Fruit fly (Drosophila melanogaster) whole organism, pupa: ENCODE results near the gene Cdc50.

ENCODE experiments used
- CG10348 ChIP-seq: fragments of 200-800 bp; sonication (Bioruptor generic); IDR thresholded peaks from 2 replicates; pipeline ENCODE4 v1.3.6; 2022; ENCODE audit warnings: missing biosample characterization, missing genetic modification characterization
- CG12605 ChIP-seq: fragments of 200-800 bp; sonication (Bioruptor generic); IDR thresholded peaks from 2 replicates; pipeline ENCODE4 v1.3.6; 2022; ENCODE audit warnings: missing biosample characterization, missing genetic modification characterization
- CG13204 ChIP-seq: fragments of 200-800 bp; sonication (Bioruptor generic); optimal IDR thresholded peaks from 2 replicates; lab custom pipeline; 2018; ENCODE audit warnings: missing biosample characterization, mild to moderate bottlenecking, missing genetic modification characterization, moderate library complexity
- CG14655 ChIP-seq: fragments of 200-800 bp; sonication (Bioruptor generic); optimal IDR thresholded peaks from 3 replicates; lab custom pipeline; 2017; ENCODE audit warnings: mild to moderate bottlenecking, missing biosample characterization, missing genetic modification reagents, missing genetic modification characterization
- CG15710 ChIP-seq: fragments of 200-800 bp; sonication (Bioruptor generic); optimal IDR thresholded peaks from 2 replicates; lab custom pipeline; 2018; ENCODE audit warnings: missing biosample characterization, mild to moderate bottlenecking, missing genetic modification characterization, moderate library complexity
- CG17806 ChIP-seq: fragments of 200-800 bp; sonication (Bioruptor generic); optimal IDR thresholded peaks from 2 replicates; lab custom pipeline; 2018; ENCODE audit warnings: missing biosample characterization, mild to moderate bottlenecking, missing genetic modification characterization, moderate library complexity
- CG32121 ChIP-seq: fragments of 200-800 bp; sonication (Bioruptor generic); IDR thresholded peaks from 2 replicates; pipeline ENCODE4 v1.3.6; 2022; ENCODE audit warnings: missing biosample characterization, missing genetic modification characterization
- CG34367 ChIP-seq: fragments of 200-800 bp; sonication (Bioruptor generic); optimal IDR thresholded peaks from 2 replicates; lab custom pipeline; 2018; ENCODE audit warnings: missing biosample characterization, mild to moderate bottlenecking, missing genetic modification characterization
- CG4496 ChIP-seq: fragments of 200-800 bp; sonication (Bioruptor generic); IDR thresholded peaks from 3 replicates; pipeline ENCODE4 v1.3.6; 2022; ENCODE audit warnings: missing biosample characterization, missing genetic modification characterization
- CG8159 ChIP-seq: fragments of 200-800 bp; sonication (Bioruptor generic); optimal IDR thresholded peaks from 3 replicates; lab custom pipeline; 2018; ENCODE audit warnings: missing biosample characterization, mild to moderate bottlenecking, missing genetic modification characterization, moderate library complexity
- CG8301 ChIP-seq: fragments of 200-800 bp; sonication (Bioruptor generic); optimal IDR thresholded peaks from 2 replicates; lab custom pipeline; 2018; ENCODE audit warnings: missing biosample characterization, mild to moderate bottlenecking, missing genetic modification characterization
- CG9948 ChIP-seq: fragments of 200-800 bp; sonication (Bioruptor generic); optimal IDR thresholded peaks from 2 replicates; lab custom pipeline; 2018; ENCODE audit warnings: missing biosample characterization, mild to moderate bottlenecking, missing genetic modification characterization, moderate library complexity
- D1 ChIP-seq: fragments of 200-800 bp; sonication (Bioruptor generic); optimal IDR thresholded peaks from 2 replicates; lab custom pipeline; 2018; ENCODE audit warnings: missing biosample characterization, mild to moderate bottlenecking, missing genetic modification characterization, moderate library complexity
- EcR ChIP-seq: fragments of 200-800 bp; sonication (Bioruptor generic); optimal IDR thresholded peaks from 3 replicates; lab custom pipeline; 2019; ENCODE audit warnings: missing biosample characterization, missing genetic modification characterization, mild to moderate bottlenecking, moderate library complexity, missing genetic modification reagents
- Ets98B ChIP-seq: fragments of 200-800 bp; sonication (Bioruptor generic); IDR thresholded peaks from 2 replicates; pipeline ENCODE4 v1.3.6; 2022; ENCODE audit warnings: missing biosample characterization, missing genetic modification characterization
- Pif1A ChIP-seq: fragments of 200-800 bp; sonication (Bioruptor generic); optimal IDR thresholded peaks from 3 replicates; lab custom pipeline; 2016; ENCODE audit warnings: missing biosample characterization, missing genetic modification characterization
- Pif1B ChIP-seq: fragments of 200-800 bp; sonication (Bioruptor generic); optimal IDR thresholded peaks from 3 replicates; lab custom pipeline; 2016; ENCODE audit warnings: missing biosample characterization, missing genetic modification characterization
- Snoo ChIP-seq: fragments of 200-800 bp; sonication (Bioruptor generic); optimal IDR thresholded peaks from 3 replicates; lab custom pipeline; 2017; ENCODE audit warnings: missing biosample characterization, mild to moderate bottlenecking, missing genetic modification characterization, inconsistent platforms
- fd96Ca ChIP-seq: fragments of 200-800 bp; sonication (Bioruptor generic); IDR thresholded peaks from 3 replicates; pipeline ENCODE4 v1.3.6; 2022; ENCODE audit warnings: missing biosample characterization, missing genetic modification characterization
- gl ChIP-seq: fragments of 200-800 bp; sonication (Bioruptor generic); optimal IDR thresholded peaks from 2 replicates; lab custom pipeline; 2018; ENCODE audit warnings: missing biosample characterization, mild to moderate bottlenecking, missing genetic modification characterization
- rn ChIP-seq: fragments of 200-800 bp; sonication (Bioruptor generic); IDR thresholded peaks from 2 replicates; pipeline ENCODE4 v1.3.6; 2022; ENCODE audit warnings: missing biosample characterization, missing genetic modification characterization

Gene Cdc50

DNA sequence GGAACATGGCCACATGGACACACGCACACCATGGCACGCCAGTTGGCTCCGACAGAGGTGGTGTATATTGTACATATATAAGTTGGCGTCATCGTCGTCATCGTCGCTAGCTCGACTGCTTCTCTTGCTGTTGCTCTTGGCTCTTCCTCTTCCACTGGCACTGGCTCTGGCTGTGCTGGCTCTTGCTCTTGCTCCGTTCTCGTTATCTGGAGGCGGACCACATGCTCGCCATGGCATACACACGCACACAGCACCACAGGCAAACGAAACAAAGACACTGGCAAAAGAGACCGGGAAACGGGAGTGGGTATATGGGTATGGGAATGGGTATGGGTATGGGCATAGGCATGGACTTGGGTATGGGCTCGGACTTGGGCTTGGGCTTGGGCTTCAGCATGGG lies 16.0 kb downstream of the Cdc50 start:
- TF ChIP-seq fd96Ca (GFP tag; lab: Robert Waterston, UW): no peak
- TF ChIP-seq CG34367: no peak
- TF ChIP-seq CG32121: peak; percentile 28; the same call in 1 of the 2 replicates
- no peak for TF ChIP-seq Pif1A
- TF ChIP-seq CG10348 (GFP tag; lab: Robert Waterston, UW): no peak
- no peak for TF ChIP-seq CG4496 (GFP tag; lab: Robert Waterston, UW)
- no peak for TF ChIP-seq CG14655 (GFP tag; lab: Kevin White, UChicago)
- peak; percentile 8 for TF ChIP-seq CG13204
- no peak for TF ChIP-seq D1 (tag; lab: Kevin White, UChicago)
- peak; percentile 16 for TF ChIP-seq Snoo (tag; lab: Kevin White, UChicago)
- peak; percentile 1 for TF ChIP-seq gl (tag; lab: Kevin White, UChicago)
- peak; percentile 20; the same call in 1 of the 2 replicates for TF ChIP-seq Ets98B (GFP tag; lab: Robert Waterston, UW)
- TF ChIP-seq CG15710: no peak
- TF ChIP-seq CG8159 (tag; lab: Kevin White, UChicago): no peak
- no peak for TF ChIP-seq CG12605
- no peak for TF ChIP-seq CG17806
- TF ChIP-seq rn (GFP tag; lab: Robert Waterston, UW): no peak
- TF ChIP-seq CG9948 (tag; lab: Kevin White, UChicago): no peak
- TF ChIP-seq CG8301: no peak
- peak; percentile 10 for TF ChIP-seq Pif1B (GFP tag; lab: Kevin White, UChicago)
- peak; percentile 15 for TF ChIP-seq EcR (GFP tag; lab: Kevin White, UChicago)

DNA sequence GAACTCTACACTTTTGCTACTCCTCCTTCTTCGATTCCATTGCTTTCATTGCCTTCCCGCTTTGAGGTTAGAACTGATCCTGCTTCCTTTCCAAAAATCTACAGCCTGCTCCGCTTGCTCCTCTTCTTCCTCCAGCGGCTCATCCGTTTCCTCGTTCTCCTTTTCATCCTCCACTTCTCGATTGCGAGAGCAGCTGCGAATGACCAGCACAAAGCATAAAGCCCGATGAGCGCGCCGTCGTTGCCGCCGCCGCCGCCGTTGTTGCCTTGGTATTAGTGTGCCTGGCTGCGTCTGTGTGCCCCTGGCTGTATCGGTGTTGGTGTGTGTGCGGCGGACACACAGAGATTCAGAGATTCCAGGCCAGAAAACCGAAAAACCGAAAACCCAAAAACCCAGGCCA lies 16.8 kb downstream of the Cdc50 start:
- TF ChIP-seq CG13204 (peak; percentile 58), D1 (tag; lab: Kevin White, UChicago) (no peak), CG4496 (GFP tag; lab: Robert Waterston, UW) (0 out of 3 replicates have a peak, but pooled peaks have one; percentile 9), EcR (GFP tag; lab: Kevin White, UChicago) (no peak)
- TF ChIP-seq, all 21 proteins: peak for 2

DNA sequence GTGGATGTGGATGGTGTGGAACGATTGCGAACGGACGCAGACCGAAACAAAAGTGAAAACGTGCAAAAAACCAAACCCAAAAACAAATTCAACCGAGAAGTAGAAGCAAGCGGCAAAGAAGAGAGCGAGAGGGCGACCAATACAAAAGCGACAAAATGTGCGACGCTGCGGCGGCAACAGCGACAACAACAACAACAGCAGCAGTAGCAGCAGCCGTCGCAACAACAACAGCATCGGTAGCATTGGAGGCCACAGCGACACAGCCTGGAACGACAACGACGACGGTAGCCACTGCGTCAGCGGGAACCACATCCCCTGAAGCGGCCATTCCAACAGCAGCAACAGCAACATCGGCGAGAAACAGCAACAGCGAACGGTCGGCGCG lies 18.0 kb downstream of the Cdc50 start:
- TF ChIP-seq CG32121 (peak; percentile 79), rn (GFP tag; lab: Robert Waterston, UW) (no peak), EcR (GFP tag; lab: Kevin White, UChicago) (no peak), Ets98B (GFP tag; lab: Robert Waterston, UW) (peak; percentile 79; the same call in 1 of the 2 replicates), CG4496 (GFP tag; lab: Robert Waterston, UW) (peak; percentile 69), CG12605 (peak; percentile 19; the same call in 1 of the 2 replicates), CG10348 (GFP tag; lab: Robert Waterston, UW) (no peak), CG15710 (no peak), fd96Ca (GFP tag; lab: Robert Waterston, UW) (peak; percentile 81), CG13204 (peak; percentile 63), CG17806 (no peak), CG9948 (tag; lab: Kevin White, UChicago) (no peak), Pif1B (GFP tag; lab: Kevin White, UChicago) (no peak)
- TF ChIP-seq, all 21 proteins: peak for 6

DNA sequence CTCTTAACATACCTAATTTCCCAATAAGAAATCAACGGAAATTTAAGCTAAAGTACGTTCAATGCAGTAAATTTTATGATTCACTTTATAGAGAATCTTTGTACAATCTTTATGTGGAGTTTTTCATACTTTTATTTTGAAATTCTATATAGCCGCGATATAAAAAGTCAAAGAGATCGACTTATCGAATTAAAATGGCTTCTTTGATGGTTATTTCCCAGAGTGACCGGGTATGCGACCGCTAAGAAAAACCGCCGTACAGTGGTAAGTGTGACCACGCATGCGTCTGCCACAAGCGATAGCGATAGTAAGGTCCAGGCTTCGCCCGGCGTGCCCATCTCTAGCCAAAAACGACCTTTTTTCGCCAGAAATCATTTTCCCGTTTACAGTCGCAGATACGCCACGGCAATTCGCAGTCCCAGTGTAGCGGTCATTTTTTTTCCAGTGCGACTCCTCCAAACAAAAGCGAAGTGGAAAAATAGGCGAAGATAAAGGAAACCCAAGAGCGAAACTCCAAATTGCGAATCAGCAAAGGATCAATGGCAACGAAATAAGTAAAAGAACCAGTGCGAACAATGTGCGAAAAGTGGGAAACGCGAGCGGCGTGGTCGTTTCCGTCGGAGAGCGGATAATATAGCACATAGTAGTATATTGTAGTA lies 18.5 kb downstream of the Cdc50 start, which contains the start of gene hang:
hang (plus strand) TSS at position 366 of the 659 bp plus-strand sequence.
- TF ChIP-seq CG17806 (no peak), Ets98B (GFP tag; lab: Robert Waterston, UW) (peak; percentile 4; the same call in 1 of the 2 replicates), CG12605 (no peak), fd96Ca (GFP tag; lab: Robert Waterston, UW) (0 out of 3 replicates have a peak, but pooled peaks have one; percentile 35), CG8301 (no peak), gl (tag; lab: Kevin White, UChicago) (no peak), CG4496 (GFP tag; lab: Robert Waterston, UW) (peak; percentile 70), Pif1A (peak; percentile 26), CG13204 (no peak), Pif1B (GFP tag; lab: Kevin White, UChicago) (peak; percentile 23), CG15710 (no peak), CG9948 (tag; lab: Kevin White, UChicago) (no peak), Snoo (tag; lab: Kevin White, UChicago) (peak; percentile 2), D1 (tag; lab: Kevin White, UChicago) (no peak), EcR (GFP tag; lab: Kevin White, UChicago) (peak; percentile 17), rn (GFP tag; lab: Robert Waterston, UW) (no peak), CG32121 (no peak), CG8159 (tag; lab: Kevin White, UChicago) (peak; percentile 8), CG10348 (GFP tag; lab: Robert Waterston, UW) (no peak), CG14655 (GFP tag; lab: Kevin White, UChicago) (no peak), CG34367 (no peak)

DNA sequence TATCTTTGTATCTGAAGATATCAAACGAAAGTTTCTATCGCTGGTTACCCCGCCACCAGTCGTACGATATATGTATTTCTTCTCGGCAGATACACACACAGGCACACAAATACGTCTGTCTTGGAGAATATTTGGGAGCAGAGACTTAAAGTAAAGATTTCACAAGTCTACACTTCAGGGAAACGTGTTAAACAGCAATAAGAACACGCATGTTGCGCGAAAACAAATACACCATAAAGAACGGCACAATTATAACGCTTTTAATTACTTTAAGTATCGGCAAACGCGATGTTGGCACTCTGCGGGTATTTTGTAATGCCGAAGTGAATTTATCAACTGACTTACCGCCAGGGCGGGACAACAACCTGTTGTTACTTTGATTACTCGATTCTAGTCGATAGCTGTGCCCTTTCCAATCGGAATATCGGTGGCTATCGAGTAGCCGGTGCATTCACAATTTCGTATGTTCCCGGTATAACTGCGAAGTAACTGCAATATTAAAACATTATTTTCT lies 19.1 kb downstream of the Cdc50 start, which contains the start of gene AnxB11:
AnxB11 (minus strand) TSS at position 367 of the 514 bp plus-strand sequence.
- TF ChIP-seq CG8159 (tag; lab: Kevin White, UChicago) (no peak), CG12605 (0 out of 2 replicates have a peak, but pooled peaks have one; percentile 3)

DNA sequence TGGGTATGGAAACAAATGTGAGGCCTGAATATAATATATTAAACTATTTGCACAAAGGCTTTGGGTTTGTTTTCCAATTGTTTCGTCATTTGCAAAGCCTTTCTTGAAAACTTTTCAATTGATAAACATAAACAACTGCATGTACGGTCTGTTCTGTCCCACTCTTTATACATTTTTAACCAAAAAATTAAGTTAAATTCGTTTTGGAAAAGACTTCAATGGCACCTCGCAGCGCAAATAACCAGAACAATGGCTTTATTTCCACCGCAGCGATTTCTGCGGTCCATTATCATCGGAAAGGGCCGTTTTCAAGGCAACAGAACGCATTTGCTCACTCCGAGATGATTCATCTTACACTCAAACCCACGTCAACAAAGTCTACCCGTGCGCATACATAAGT lies 20.2 kb downstream of the Cdc50 start:
- TF ChIP-seq CG12605 (no peak), CG8159 (tag; lab: Kevin White, UChicago) (no peak), Pif1A (no peak), CG14655 (GFP tag; lab: Kevin White, UChicago) (no peak), EcR (GFP tag; lab: Kevin White, UChicago) (peak; percentile 56)
- TF ChIP-seq, all 21 proteins: peak for 1
